Worm (Caenorhabditis elegans) whole organism, late embryonic: ENCODE data around the gene Y51A2D.13.

Experiments used
- K02D7.2 ChIP-seq: sonication (generic microtip); optimal IDR thresholded peaks from 2 replicates; lab custom pipeline; 2017; ENCODE audit warnings: mild to moderate bottlenecking, missing genetic modification characterization, missing compliant biosample characterization
- T23F11.4 ChIP-seq: fragments of 200-800 bp; sonication (Bioruptor generic); optimal IDR thresholded peaks from 2 replicates; lab custom pipeline; 2018; ENCODE audit warnings: mild to moderate bottlenecking, missing genetic modification characterization, missing compliant biosample characterization
- Y22D7AL.16 ChIP-seq: sonication (generic microtip); optimal IDR thresholded peaks from 2 replicates; lab custom pipeline; 2016; ENCODE audit warnings: missing genetic modification characterization, missing compliant biosample characterization
- ahr-1 ChIP-seq: sonication (generic microtip); optimal IDR thresholded peaks from 2 replicates; lab custom pipeline; 2016; ENCODE audit warnings: missing genetic modification characterization, missing compliant biosample characterization
- ama-1 ChIP-seq: fragments of 150-350 bp; optimal IDR thresholded peaks from 2 replicates; lab custom pipeline; 2014
- ceh-14 ChIP-seq: sonication (generic microtip); optimal IDR thresholded peaks from 2 replicates; lab custom pipeline; 2016; ENCODE audit warnings: missing genotype, missing genetic modification characterization, missing compliant biosample characterization
- ceh-18 ChIP-seq: sonication (generic microtip); optimal IDR thresholded peaks from 2 replicates; lab custom pipeline; 2016; ENCODE audit warnings: missing genetic modification characterization, missing compliant biosample characterization
- ceh-19 ChIP-seq: fragments of 200-800 bp; sonication (Bioruptor generic); optimal IDR thresholded peaks from 2 replicates; lab custom pipeline; 2018; ENCODE audit warnings: mild to moderate bottlenecking, missing genetic modification characterization, missing compliant biosample characterization
- ceh-30 ChIP-seq: fragments of 150-350 bp; optimal IDR thresholded peaks from 2 replicates; lab custom pipeline; 2014; ENCODE audit warnings: missing biosample characterization, missing genetic modification characterization
- ceh-31 ChIP-seq: sonication (generic microtip); optimal IDR thresholded peaks from 2 replicates; lab custom pipeline; 2016; ENCODE audit warnings: missing genetic modification characterization, missing compliant biosample characterization
- ceh-9 ChIP-seq: sonication (generic microtip); optimal IDR thresholded peaks from 2 replicates; lab custom pipeline; 2016; ENCODE audit warnings: mild to moderate bottlenecking, missing genetic modification characterization, inconsistent platforms, missing compliant biosample characterization
- dve-1 ChIP-seq: sonication (generic microtip); optimal IDR thresholded peaks from 2 replicates; lab custom pipeline; 2017; ENCODE audit warnings: antibody characterized with exemption, mild to moderate bottlenecking, missing genetic modification characterization, missing compliant biosample characterization
- elt-2 ChIP-seq: sonication (generic microtip); optimal IDR thresholded peaks from 2 replicates; lab custom pipeline; 2016; ENCODE audit warnings: missing genetic modification reagents, missing genetic modification characterization, missing compliant biosample characterization
- ets-4 ChIP-seq: sonication (generic microtip); optimal IDR thresholded peaks from 2 replicates; lab custom pipeline; 2016; ENCODE audit warnings: missing genetic modification characterization, missing compliant biosample characterization
- fkh-10 ChIP-seq: fragments of 150-350 bp; optimal IDR thresholded peaks from 2 replicates; lab custom pipeline; 2014; ENCODE audit warnings: missing biosample characterization, missing genetic modification reagents, missing genetic modification characterization
- fkh-6 ChIP-seq: sonication (generic microtip); optimal IDR thresholded peaks from 2 replicates; lab custom pipeline; 2016; ENCODE audit warnings: missing genetic modification characterization, missing compliant biosample characterization
- hlh-15 ChIP-seq: sonication (generic microtip); optimal IDR thresholded peaks from 2 replicates; lab custom pipeline; 2016; ENCODE audit warnings: missing genetic modification characterization, missing compliant biosample characterization
- hlh-6 ChIP-seq: sonication (generic microtip); optimal IDR thresholded peaks from 2 replicates; lab custom pipeline; 2016; ENCODE audit warnings: missing genotype, missing genetic modification characterization, missing compliant biosample characterization
- lim-6 ChIP-seq: sonication (generic microtip); optimal IDR thresholded peaks from 2 replicates; lab custom pipeline; 2016; ENCODE audit warnings: missing genetic modification characterization, missing compliant biosample characterization
- mec-3 ChIP-seq: sonication (generic microtip); optimal IDR thresholded peaks from 2 replicates; lab custom pipeline; 2016; ENCODE audit warnings: borderline replicate concordance, missing genetic modification characterization, missing compliant biosample characterization
- nfya-1 ChIP-seq: sonication (generic microtip); optimal IDR thresholded peaks from 2 replicates; lab custom pipeline; 2017; ENCODE audit warnings: missing genetic modification characterization, mild to moderate bottlenecking, missing compliant biosample characterization, antibody characterized with exemption, moderate library complexity
- nhr-11 ChIP-seq: fragments of 150-350 bp; optimal IDR thresholded peaks from 2 replicates; lab custom pipeline; 2014; ENCODE audit warnings: missing biosample characterization, missing genetic modification characterization
- nhr-232 ChIP-seq: sonication (generic microtip); optimal IDR thresholded peaks from 2 replicates; lab custom pipeline; 2016; ENCODE audit warnings: missing genetic modification characterization, missing compliant biosample characterization
- npax-4 ChIP-seq: sonication (generic microtip); optimal IDR thresholded peaks from 2 replicates; lab custom pipeline; 2016; ENCODE audit warnings: missing genetic modification characterization, missing compliant biosample characterization
- pag-3 ChIP-seq: sonication (generic microtip); optimal IDR thresholded peaks from 2 replicates; lab custom pipeline; 2016; ENCODE audit warnings: missing compliant biosample characterization, missing genetic modification characterization, borderline replicate concordance
- pax-1 ChIP-seq: fragments of 150-350 bp; optimal IDR thresholded peaks from 2 replicates; lab custom pipeline; 2014; ENCODE audit warnings: missing biosample characterization, missing genetic modification characterization
- pha-4 ChIP-seq: fragments of 150-350 bp; optimal IDR thresholded peaks from 2 replicates; lab custom pipeline; 2018; ENCODE audit warnings: missing biosample characterization, missing genetic modification reagents, missing genetic modification characterization
- pros-1 ChIP-seq: fragments of 150-350 bp; optimal IDR thresholded peaks from 2 replicates; lab custom pipeline; 2014; ENCODE audit warnings: missing biosample characterization, missing genetic modification reagents, missing genetic modification characterization
- sdc-2 ChIP-seq: sonication (generic microtip); optimal IDR thresholded peaks from 2 replicates; lab custom pipeline; 2016; ENCODE audit warnings: missing genotype, missing genetic modification characterization, missing compliant biosample characterization
- sox-4 ChIP-seq: sonication (generic microtip); optimal IDR thresholded peaks from 2 replicates; lab custom pipeline; 2017; ENCODE audit warnings: mild to moderate bottlenecking, missing genetic modification characterization, inconsistent platforms, missing compliant biosample characterization
- syd-9 ChIP-seq: sonication (generic microtip); optimal IDR thresholded peaks from 2 replicates; lab custom pipeline; 2016; ENCODE audit warnings: mild to moderate bottlenecking, missing genetic modification characterization, moderate library complexity, missing compliant biosample characterization
- tbx-7 ChIP-seq: sonication (generic microtip); optimal IDR thresholded peaks from 2 replicates; lab custom pipeline; 2016; ENCODE audit warnings: missing genotype, missing genetic modification characterization, missing compliant biosample characterization
- unc-3 ChIP-seq, 2 experiments: fragments of 200-800 bp in 1 of 2; sonication (Bioruptor generic) in 1 of 2; sonication (generic microtip) in 1 of 2; conservative IDR thresholded peaks in 1 of 2; optimal IDR thresholded peaks in 1 of 2; 2 replicates each; pipeline versions ENCODE4 v1.3.6 to Lab custom; 2016 to 2022; ENCODE audit warnings: missing compliant biosample characterization in 2 of 2, missing genetic modification characterization in 2 of 2, missing genetic modification reagents in 1 of 2
- unc-42 ChIP-seq: sonication (generic microtip); optimal IDR thresholded peaks from 2 replicates; lab custom pipeline; 2016; ENCODE audit warnings: missing genotype, missing genetic modification characterization, missing compliant biosample characterization

Y51A2D.13 gene

ce11 chrV:18560188-18560587 lies 19.4 kb downstream of the Y51A2D.13 start, which contains the start of gene ttr-26:
Gene ttr-26, minus strand, starts transcription at chrV:18560288.
- no peak for TF ChIP-seq Y22D7AL.16 (tag; lab: Kevin White, UChicago)
- no peak for TF ChIP-seq nfya-1

- TF ChIP-seq nhr-11, result no peak
- TF ChIP-seq lim-6, result no peak
- no peak for TF ChIP-seq dve-1
- TF ChIP-seq nfya-1, result no peak
- no peak for TF ChIP-seq pax-1 (tag; lab: Kevin White, UChicago)
- TF ChIP-seq elt-2 (tag; lab: Kevin White, UChicago), result no peak
- TF ChIP-seq pag-3 (tag; lab: Kevin White, UChicago), result no peak
- TF ChIP-seq pha-4 (tag; lab: Kevin White, UChicago), result no peak
Observed at ce11 chrV:18556488-18556887, 23.1 kb downstream of the Y51A2D.13 start, which contains the start of the genes ttr-24 and ttr-25. Gene ttr-24, minus strand, starts transcription at chrV:18556643. Gene ttr-25, plus strand, starts transcription at chrV:18556714.

ce11 chrV:18553750-18554149 lies 25.8 kb downstream of the Y51A2D.13 start, which contains the start of gene Y51A2D.8:
Gene Y51A2D.8, minus strand, starts transcription at chrV:18553850.
- TF ChIP-seq syd-9 (tag; lab: Kevin White, UChicago) (no peak), pros-1 (tag; lab: Kevin White, UChicago) (no peak), ceh-31 (tag; lab: Kevin White, UChicago) (no peak), ahr-1 (tag; lab: Kevin White, UChicago) (no peak), sdc-2 (no peak), ceh-30 (tag; lab: Kevin White, UChicago) (no peak), ama-1 (no peak), fkh-6 (tag; lab: Kevin White, UChicago) (no peak), hlh-6 (tag; lab: Kevin White, UChicago) (no peak), npax-4 (tag; lab: Kevin White, UChicago) (no peak), unc-3 (GFP tag; conservative IDR thresholded peaks at IDR 0.05; lab: Robert Waterston, UW) (no peak), unc-3 (tag; optimal IDR thresholded peaks at IDR 0.05; lab: Kevin White, UChicago) (no peak), ets-4 (tag; lab: Kevin White, UChicago) (no peak), Y22D7AL.16 (tag; lab: Kevin White, UChicago) (no peak), tbx-7 (no peak), ceh-9 (tag; lab: Kevin White, UChicago) (no peak), ceh-19 (GFP tag; lab: Kevin White, UChicago) (no peak), hlh-15 (tag; lab: Kevin White, UChicago) (no peak), T23F11.4 (GFP tag; lab: Kevin White, UChicago) (no peak)

ce11 chrV:18536015-18536414 lies 43.6 kb downstream of the Y51A2D.13 start:
- TF ChIP-seq fkh-10 (GFP tag; lab: Kevin White, UChicago) (no peak), ceh-18 (tag; lab: Kevin White, UChicago) (no peak), unc-42 (no peak), ceh-14 (no peak), lim-6 (no peak), elt-2 (tag; lab: Kevin White, UChicago) (no peak), sox-4 (tag; lab: Kevin White, UChicago) (no peak), nhr-232 (tag; lab: Kevin White, UChicago) (no peak), ceh-31 (tag; lab: Kevin White, UChicago) (no peak), dve-1 (no peak)

- TF ChIP-seq nfya-1, result peak; percentile 16
- no peak for TF ChIP-seq unc-3 (GFP tag; conservative IDR thresholded peaks at IDR 0.05; lab: Robert Waterston, UW)
- TF ChIP-seq unc-3 (tag; optimal IDR thresholded peaks at IDR 0.05; lab: Kevin White, UChicago), result no peak
- no peak for TF ChIP-seq sox-4 (tag; lab: Kevin White, UChicago)
- TF ChIP-seq K02D7.2 (tag; lab: Kevin White, UChicago), result no peak
- TF ChIP-seq mec-3 (tag; lab: Kevin White, UChicago), result no peak
Observed at ce11 chrV:18533606-18534005, 46.0 kb downstream of the Y51A2D.13 start, which contains the start of gene ints-5. Gene ints-5, plus strand, starts transcription at chrV:18533953.
